Worm (Caenorhabditis elegans) whole organism, mixed stage, embryonic: Measurements from ENCODE around the gene F52D1.2.

ENCODE experiments used
- M03D4.4 ChIP-seq: sonication (generic microtip); optimal IDR thresholded peaks from 2 replicates; lab custom pipeline; 2017; ENCODE audit warnings: mild to moderate bottlenecking, missing genetic modification characterization, missing compliant biosample characterization
- bed-3 ChIP-seq: fragments of 200-800 bp; sonication (Bioruptor generic); optimal IDR thresholded peaks from 3 replicates; lab custom pipeline; 2018; ENCODE audit warnings: mild to moderate bottlenecking, missing genetic modification characterization, moderate library complexity, missing compliant biosample characterization
- blmp-1 ChIP-seq: fragments of 150-350 bp; optimal IDR thresholded peaks from 2 replicates; lab custom pipeline; 2014; ENCODE audit warnings: missing biosample characterization, missing genetic modification characterization
- ceh-39 ChIP-seq: fragments of 150-350 bp; optimal IDR thresholded peaks from 2 replicates; lab custom pipeline; 2014; ENCODE audit warnings: missing biosample characterization, missing genetic modification characterization
- ces-1 ChIP-seq: fragments of 150-350 bp; optimal IDR thresholded peaks from 2 replicates; lab custom pipeline; 2014; ENCODE audit warnings: missing biosample characterization, missing genetic modification reagents, missing genetic modification characterization
- cnd-1 ChIP-seq: fragments of 200-800 bp; sonication (Bioruptor generic); optimal IDR thresholded peaks from 2 replicates; lab custom pipeline; 2018; ENCODE audit warnings: mild to moderate bottlenecking, missing genetic modification characterization, missing compliant biosample characterization
- drap-1 ChIP-seq: fragments of 200-800 bp; sonication (Bioruptor generic); optimal IDR thresholded peaks from 3 replicates; lab custom pipeline; 2018; ENCODE audit warnings: mild to moderate bottlenecking, missing genetic modification characterization, missing compliant biosample characterization
- elt-1 ChIP-seq: sonication (generic microtip); optimal IDR thresholded peaks from 2 replicates; lab custom pipeline; 2017; ENCODE audit warnings: missing genetic modification characterization, mild to moderate bottlenecking, missing compliant biosample characterization, antibody characterized with exemption, moderate library complexity, borderline replicate concordance; ENCODE audit not compliant: insufficient read depth
- elt-3 ChIP-seq: fragments of 150-350 bp; optimal IDR thresholded peaks from 2 replicates; lab custom pipeline; 2014; ENCODE audit warnings: missing biosample characterization, missing genetic modification characterization
- ham-2 ChIP-seq: fragments of 200-800 bp; sonication (Bioruptor generic); optimal IDR thresholded peaks from 2 replicates; lab custom pipeline; 2018; ENCODE audit warnings: mild to moderate bottlenecking, missing genetic modification characterization, missing compliant biosample characterization
- hlh-1 ChIP-seq: fragments of 150-350 bp; optimal IDR thresholded peaks from 2 replicates; lab custom pipeline; 2014; ENCODE audit warnings: missing biosample characterization, missing genetic modification reagents, missing genetic modification characterization
- lin-13 ChIP-seq: fragments of 150-350 bp; optimal IDR thresholded peaks from 2 replicates; lab custom pipeline; 2014; ENCODE audit warnings: missing biosample characterization, missing genetic modification characterization
- lin-32 ChIP-seq: fragments of 200-800 bp; sonication (Bioruptor generic); optimal IDR thresholded peaks from 2 replicates; lab custom pipeline; 2018; ENCODE audit warnings: mild to moderate bottlenecking, missing genetic modification characterization, missing compliant biosample characterization
- lsy-2 ChIP-seq: fragments of 150-350 bp; optimal IDR thresholded peaks from 2 replicates; lab custom pipeline; 2014; ENCODE audit warnings: missing biosample characterization, missing genetic modification characterization
- mab-5 ChIP-seq: fragments of 150-350 bp; optimal IDR thresholded peaks from 2 replicates; lab custom pipeline; 2014; ENCODE audit warnings: missing biosample characterization, missing genetic modification characterization
- mep-1 ChIP-seq: fragments of 150-350 bp; optimal IDR thresholded peaks from 2 replicates; lab custom pipeline; 2017; ENCODE audit warnings: missing biosample characterization, missing genetic modification reagents, missing genetic modification characterization, inconsistent platforms
- mls-2 ChIP-seq: sonication (generic microtip); optimal IDR thresholded peaks from 2 replicates; lab custom pipeline; 2016; ENCODE audit warnings: mild to moderate bottlenecking, missing genetic modification characterization, moderate library complexity, missing compliant biosample characterization
- nhr-12 ChIP-seq: fragments of 150-350 bp; optimal IDR thresholded peaks from 2 replicates; lab custom pipeline; 2014; ENCODE audit warnings: missing biosample characterization, missing genetic modification characterization
- nhr-2 ChIP-seq: fragments of 150-350 bp; optimal IDR thresholded peaks from 2 replicates; lab custom pipeline; 2014; ENCODE audit warnings: missing biosample characterization, missing genetic modification characterization
- nhr-237 ChIP-seq: fragments of 150-350 bp; optimal IDR thresholded peaks from 2 replicates; lab custom pipeline; 2014; ENCODE audit warnings: missing biosample characterization, missing genetic modification characterization
- pha-4 ChIP-seq: fragments of 150-350 bp; optimal IDR thresholded peaks from 2 replicates; lab custom pipeline; 2018; ENCODE audit warnings: missing biosample characterization, missing genetic modification reagents, missing genetic modification characterization
- sem-2 ChIP-seq: fragments of 200-800 bp; sonication (Bioruptor generic); optimal IDR thresholded peaks from 2 replicates; lab custom pipeline; 2018; ENCODE audit warnings: mild to moderate bottlenecking, missing genetic modification characterization, missing compliant biosample characterization
- snpc-4 ChIP-seq: fragments of 150-350 bp; optimal IDR thresholded peaks from 2 replicates; lab custom pipeline; 2014; ENCODE audit warnings: missing biosample characterization, missing genetic modification characterization
- sptf-1 ChIP-seq: sonication (generic microtip); optimal IDR thresholded peaks from 2 replicates; lab custom pipeline; 2017; ENCODE audit warnings: mild to moderate bottlenecking, missing genetic modification characterization, moderate library complexity, missing compliant biosample characterization
- tbx-8 ChIP-seq: fragments of 200-800 bp; sonication (Bioruptor generic); optimal IDR thresholded peaks from 2 replicates; lab custom pipeline; 2018; ENCODE audit warnings: mild to moderate bottlenecking, missing genetic modification characterization, moderate library complexity, missing compliant biosample characterization
- unc-120 ChIP-seq: sonication (generic microtip); optimal IDR thresholded peaks from 2 replicates; lab custom pipeline; 2017; ENCODE audit warnings: missing genetic modification characterization, missing compliant biosample characterization; ENCODE audit not compliant: poor library complexity, severe bottlenecking
- unc-39 ChIP-seq: fragments of 150-350 bp; optimal IDR thresholded peaks from 2 replicates; lab custom pipeline; 2014; ENCODE audit warnings: missing biosample characterization, missing genetic modification characterization
- zip-8 ChIP-seq: fragments of 150-350 bp; optimal IDR thresholded peaks from 2 replicates; lab custom pipeline; 2014; ENCODE audit warnings: missing biosample characterization, missing genetic modification characterization
- ztf-11 ChIP-seq: fragments of 150-350 bp; optimal IDR thresholded peaks from 2 replicates; lab custom pipeline; 2014; ENCODE audit warnings: missing biosample characterization, missing genetic modification characterization

F52D1.2 gene

ce11 chrX:487669-488068 lies 37.7 kb upstream of the F52D1.2 start:
- TF ChIP-seq ham-2 (GFP tag; lab: Kevin White, UChicago), result no peak

ce11 chrX:481150-481549 lies 31.1 kb upstream of the F52D1.2 start, which contains the start of gene che-2:
Gene che-2 (plus strand): TSS chrX:481450.
- no peak for TF ChIP-seq snpc-4
- TF ChIP-seq tbx-8 (GFP tag; lab: Kevin White, UChicago), result no peak
- no peak for TF ChIP-seq ceh-39 (tag; lab: Kevin White, UChicago)
- TF ChIP-seq mep-1 (tag; lab: Kevin White, UChicago), result no peak
- no peak for TF ChIP-seq ham-2 (GFP tag; lab: Kevin White, UChicago)
- TF ChIP-seq mab-5, result no peak
- TF ChIP-seq lin-13 (tag; lab: Kevin White, UChicago), result no peak
- no peak for TF ChIP-seq ces-1 (GFP tag; lab: Kevin White, UChicago)
- TF ChIP-seq drap-1 (GFP tag; lab: Kevin White, UChicago), result no peak
- no peak for TF ChIP-seq elt-1 (tag; lab: Kevin White, UChicago)
- no peak for TF ChIP-seq mls-2 (tag; lab: Kevin White, UChicago)
- no peak for TF ChIP-seq M03D4.4 (tag; lab: Kevin White, UChicago)
- no peak for TF ChIP-seq unc-39

DNA sequence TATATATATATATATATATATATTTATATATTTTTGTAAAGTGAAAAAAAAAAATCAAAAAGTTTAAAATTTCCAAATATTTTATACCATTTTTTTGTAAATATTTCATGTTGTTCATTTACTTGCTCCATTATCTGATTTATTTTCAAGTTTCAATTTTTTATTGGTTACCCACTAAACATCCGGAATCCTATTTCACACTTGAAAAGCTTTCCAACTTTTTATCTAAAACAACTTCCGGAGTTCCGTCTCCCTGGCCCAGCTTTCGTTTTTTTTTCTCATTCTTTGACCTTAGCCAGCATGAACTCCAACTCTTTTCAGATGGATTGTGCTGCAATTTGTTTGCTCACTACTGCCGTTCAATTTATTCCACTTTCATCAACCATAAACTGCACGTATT lies 26.2 kb upstream of the F52D1.2 start, which contains the start of gene F38G1.3:
TSS of gene F38G1.3 (plus strand) at position 301 of the 400 bp plus-strand sequence.
- TF ChIP-seq unc-39 (no peak), nhr-237 (tag; lab: Kevin White, UChicago) (no peak), sem-2 (GFP tag; lab: Kevin White, UChicago) (no peak)
- TF ChIP-seq, all 35 proteins: peak for 0

- no peak for TF ChIP-seq hlh-1 (tag; lab: Kevin White, UChicago)
- peak; percentile 41 for TF ChIP-seq cnd-1
Measured at ce11 chrX:467338-467823, 17.4 kb upstream of the F52D1.2 start.

ce11 chrX:461623-462022 lies 11.6 kb upstream of the F52D1.2 start:
- TF ChIP-seq blmp-1 (tag; lab: Kevin White, UChicago), result no peak
- no peak for TF ChIP-seq ztf-11 (tag; lab: Kevin White, UChicago)
- no peak for TF ChIP-seq sptf-1 (tag; lab: Kevin White, UChicago)
- TF ChIP-seq nhr-2 (tag; lab: Kevin White, UChicago), result no peak
- no peak for TF ChIP-seq mls-2 (tag; lab: Kevin White, UChicago)
- no peak for TF ChIP-seq unc-120 (tag; lab: Kevin White, UChicago)
- no peak for TF ChIP-seq nhr-12 (tag; lab: Kevin White, UChicago)
- TF ChIP-seq bed-3, result no peak
- TF ChIP-seq lin-13 (tag; lab: Kevin White, UChicago), result no peak
- TF ChIP-seq ces-1 (GFP tag; lab: Kevin White, UChicago), result no peak
- no peak for TF ChIP-seq zip-8 (tag; lab: Kevin White, UChicago)
- no peak for TF ChIP-seq snpc-4
- TF ChIP-seq lin-32 (GFP tag; lab: Kevin White, UChicago), result no peak
- no peak for TF ChIP-seq drap-1 (GFP tag; lab: Kevin White, UChicago)
- no peak for TF ChIP-seq elt-1 (tag; lab: Kevin White, UChicago)
- TF ChIP-seq cnd-1, result no peak

ce11 chrX:460351-460750 lies 10.3 kb upstream of the F52D1.2 start, which contains the start of gene aagr-4:
Gene aagr-4 (plus strand): TSS chrX:460651.
- TF ChIP-seq elt-3 (tag; lab: Kevin White, UChicago) (no peak), blmp-1 (tag; lab: Kevin White, UChicago) (no peak), ztf-11 (tag; lab: Kevin White, UChicago) (no peak), pha-4 (tag; lab: Kevin White, UChicago) (no peak), lsy-2 (no peak), sptf-1 (tag; lab: Kevin White, UChicago) (no peak), nhr-237 (tag; lab: Kevin White, UChicago) (no peak), lin-13 (tag; lab: Kevin White, UChicago) (no peak), hlh-1 (tag; lab: Kevin White, UChicago) (no peak), tbx-8 (GFP tag; lab: Kevin White, UChicago) (no peak), unc-39 (no peak), bed-3 (no peak), ham-2 (GFP tag; lab: Kevin White, UChicago) (no peak), drap-1 (GFP tag; lab: Kevin White, UChicago) (no peak)
